Fruit fly (Drosophila melanogaster) whole organism, embryonic: ENCODE results near the gene CG4953.

ENCODE experiments used
- CG12219 ChIP-seq: fragments of 200-800 bp; sonication (Bioruptor generic); optimal IDR thresholded peaks from 3 replicates; lab custom pipeline; 2018; ENCODE audit warnings: missing biosample characterization, mild to moderate bottlenecking, missing genetic modification characterization
- CG14860 ChIP-seq: fragments of 200-800 bp; sonication (Bioruptor generic); IDR thresholded peaks from 3 replicates; pipeline ENCODE4 v1.3.6; 2022; ENCODE audit warnings: missing biosample characterization, missing genetic modification characterization; ENCODE audit not compliant: partially characterized antibody
- CG17802 ChIP-seq: fragments of 200-800 bp; sonication (Bioruptor generic); optimal IDR thresholded peaks from 2 replicates; lab custom pipeline; 2018; ENCODE audit warnings: missing biosample characterization, mild to moderate bottlenecking, missing genetic modification characterization, moderate library complexity
- CG7928 ChIP-seq: fragments of 200-800 bp; sonication (Bioruptor generic); optimal IDR thresholded peaks from 2 replicates; lab custom pipeline; 2017; ENCODE audit warnings: missing biosample characterization, mild to moderate bottlenecking, missing genetic modification characterization
- CG8388 ChIP-seq: fragments of 200-800 bp; sonication (Bioruptor generic); optimal IDR thresholded peaks from 2 replicates; lab custom pipeline; 2019; ENCODE audit warnings: missing biosample characterization, mild to moderate bottlenecking, missing genetic modification characterization, moderate library complexity
- Lpt ChIP-seq: fragments of >200 bp; optimal IDR thresholded peaks from 2 replicates; lab custom pipeline; 2018; ENCODE audit warnings: missing biosample characterization, missing genetic modification characterization
- lola ChIP-seq, 3 experiments: fragments of >200 bp in 2 of 3; fragments of 200-800 bp in 1 of 3; sonication (Bioruptor generic) in 1 of 3; optimal IDR thresholded peaks; 2 replicates each; lab custom pipeline; 2017 to 2019; ENCODE audit warnings: missing biosample characterization in 3 of 3, missing genetic modification characterization in 3 of 3, mild to moderate bottlenecking in 1 of 3, moderate library complexity in 1 of 3

dm6 chr2L:10246785-10247190 lies 19.7 kb upstream of the CG4953 start, which contains the start of gene chico:
- TF ChIP-seq CG12219 (GFP tag; lab: Kevin White, UChicago) (no peak), CG17802 (tag; lab: Kevin White, UChicago) (no peak), lola (GFP tag; optimal IDR thresholded peaks at IDR 0.05; lab: Kevin White, UChicago) (no peak), CG8388 (GFP tag; lab: Kevin White, UChicago) (no peak), Lpt (GFP tag; lab: Kevin White, UChicago) (no peak), CG7928 (GFP tag; lab: Kevin White, UChicago) (no peak), CG14860 (peak; percentile 68)
